Worm (Caenorhabditis elegans) whole organism, mixed stage, embryonic: ENCODE data around the gene daf-31.

Source experiments
- M03D4.4 ChIP-seq: sonication (generic microtip); optimal IDR thresholded peaks from 2 replicates; lab custom pipeline; 2017; ENCODE audit warnings: mild to moderate bottlenecking, missing genetic modification characterization, missing compliant biosample characterization
- bed-3 ChIP-seq: fragments of 200-800 bp; sonication (Bioruptor generic); optimal IDR thresholded peaks from 3 replicates; lab custom pipeline; 2018; ENCODE audit warnings: mild to moderate bottlenecking, missing genetic modification characterization, moderate library complexity, missing compliant biosample characterization
- blmp-1 ChIP-seq: fragments of 150-350 bp; optimal IDR thresholded peaks from 2 replicates; lab custom pipeline; 2014; ENCODE audit warnings: missing biosample characterization, missing genetic modification characterization
- ceh-43 ChIP-seq: fragments of 200-800 bp; sonication (Bioruptor generic); optimal IDR thresholded peaks from 2 replicates; lab custom pipeline; 2018; ENCODE audit warnings: mild to moderate bottlenecking, missing genetic modification characterization, moderate library complexity, missing compliant biosample characterization
- ceh-83 ChIP-seq: fragments of 200-800 bp; sonication (Bioruptor generic); optimal IDR thresholded peaks from 2 replicates; lab custom pipeline; 2018; ENCODE audit warnings: mild to moderate bottlenecking, missing genetic modification characterization, missing compliant biosample characterization
- ces-1 ChIP-seq: fragments of 150-350 bp; optimal IDR thresholded peaks from 2 replicates; lab custom pipeline; 2014; ENCODE audit warnings: missing biosample characterization, missing genetic modification reagents, missing genetic modification characterization
- cnd-1 ChIP-seq: fragments of 200-800 bp; sonication (Bioruptor generic); optimal IDR thresholded peaks from 2 replicates; lab custom pipeline; 2018; ENCODE audit warnings: mild to moderate bottlenecking, missing genetic modification characterization, missing compliant biosample characterization
- drap-1 ChIP-seq: fragments of 200-800 bp; sonication (Bioruptor generic); optimal IDR thresholded peaks from 3 replicates; lab custom pipeline; 2018; ENCODE audit warnings: mild to moderate bottlenecking, missing genetic modification characterization, missing compliant biosample characterization
- elt-1 ChIP-seq: sonication (generic microtip); optimal IDR thresholded peaks from 2 replicates; lab custom pipeline; 2017; ENCODE audit warnings: missing genetic modification characterization, mild to moderate bottlenecking, missing compliant biosample characterization, antibody characterized with exemption, moderate library complexity, borderline replicate concordance; ENCODE audit not compliant: insufficient read depth
- elt-3 ChIP-seq: fragments of 150-350 bp; optimal IDR thresholded peaks from 2 replicates; lab custom pipeline; 2014; ENCODE audit warnings: missing biosample characterization, missing genetic modification characterization
- flh-1 ChIP-seq: fragments of 200-800 bp; sonication (Bioruptor generic); optimal IDR thresholded peaks from 2 replicates; lab custom pipeline; 2018; ENCODE audit warnings: mild to moderate bottlenecking, missing genetic modification characterization, moderate library complexity, missing compliant biosample characterization
- ham-2 ChIP-seq: fragments of 200-800 bp; sonication (Bioruptor generic); optimal IDR thresholded peaks from 2 replicates; lab custom pipeline; 2018; ENCODE audit warnings: mild to moderate bottlenecking, missing genetic modification characterization, missing compliant biosample characterization
- hlh-1 ChIP-seq: fragments of 150-350 bp; optimal IDR thresholded peaks from 2 replicates; lab custom pipeline; 2014; ENCODE audit warnings: missing biosample characterization, missing genetic modification reagents, missing genetic modification characterization
- lin-13 ChIP-seq: fragments of 150-350 bp; optimal IDR thresholded peaks from 2 replicates; lab custom pipeline; 2014; ENCODE audit warnings: missing biosample characterization, missing genetic modification characterization
- lin-32 ChIP-seq: fragments of 200-800 bp; sonication (Bioruptor generic); optimal IDR thresholded peaks from 2 replicates; lab custom pipeline; 2018; ENCODE audit warnings: mild to moderate bottlenecking, missing genetic modification characterization, missing compliant biosample characterization
- lsy-2 ChIP-seq: fragments of 150-350 bp; optimal IDR thresholded peaks from 2 replicates; lab custom pipeline; 2014; ENCODE audit warnings: missing biosample characterization, missing genetic modification characterization
- mab-5 ChIP-seq: fragments of 150-350 bp; optimal IDR thresholded peaks from 2 replicates; lab custom pipeline; 2014; ENCODE audit warnings: missing biosample characterization, missing genetic modification characterization
- mep-1 ChIP-seq: fragments of 150-350 bp; optimal IDR thresholded peaks from 2 replicates; lab custom pipeline; 2017; ENCODE audit warnings: missing biosample characterization, missing genetic modification reagents, missing genetic modification characterization, inconsistent platforms
- mls-2 ChIP-seq: sonication (generic microtip); optimal IDR thresholded peaks from 2 replicates; lab custom pipeline; 2016; ENCODE audit warnings: mild to moderate bottlenecking, missing genetic modification characterization, moderate library complexity, missing compliant biosample characterization
- nhr-12 ChIP-seq: fragments of 150-350 bp; optimal IDR thresholded peaks from 2 replicates; lab custom pipeline; 2014; ENCODE audit warnings: missing biosample characterization, missing genetic modification characterization
- nhr-2 ChIP-seq: fragments of 150-350 bp; optimal IDR thresholded peaks from 2 replicates; lab custom pipeline; 2014; ENCODE audit warnings: missing biosample characterization, missing genetic modification characterization
- nhr-237 ChIP-seq: fragments of 150-350 bp; optimal IDR thresholded peaks from 2 replicates; lab custom pipeline; 2014; ENCODE audit warnings: missing biosample characterization, missing genetic modification characterization
- nhr-28 ChIP-seq: fragments of 150-350 bp; optimal IDR thresholded peaks from 2 replicates; lab custom pipeline; 2014; ENCODE audit warnings: missing biosample characterization, missing genetic modification characterization
- nhr-76 ChIP-seq: sonication (generic microtip); optimal IDR thresholded peaks from 2 replicates; lab custom pipeline; 2017; ENCODE audit warnings: missing biosample characterization, missing genetic modification characterization
- pha-4 ChIP-seq: fragments of 150-350 bp; optimal IDR thresholded peaks from 2 replicates; lab custom pipeline; 2018; ENCODE audit warnings: missing biosample characterization, missing genetic modification reagents, missing genetic modification characterization
- sem-2 ChIP-seq: fragments of 200-800 bp; sonication (Bioruptor generic); optimal IDR thresholded peaks from 2 replicates; lab custom pipeline; 2018; ENCODE audit warnings: mild to moderate bottlenecking, missing genetic modification characterization, missing compliant biosample characterization
- snpc-4 ChIP-seq: fragments of 150-350 bp; optimal IDR thresholded peaks from 2 replicates; lab custom pipeline; 2014; ENCODE audit warnings: missing biosample characterization, missing genetic modification characterization
- sptf-1 ChIP-seq: sonication (generic microtip); optimal IDR thresholded peaks from 2 replicates; lab custom pipeline; 2017; ENCODE audit warnings: mild to moderate bottlenecking, missing genetic modification characterization, moderate library complexity, missing compliant biosample characterization
- unc-120 ChIP-seq: sonication (generic microtip); optimal IDR thresholded peaks from 2 replicates; lab custom pipeline; 2017; ENCODE audit warnings: missing genetic modification characterization, missing compliant biosample characterization; ENCODE audit not compliant: poor library complexity, severe bottlenecking
- unc-62 ChIP-seq: fragments of 150-350 bp; optimal IDR thresholded peaks from 2 replicates; lab custom pipeline; 2014; ENCODE audit warnings: missing biosample characterization, missing genetic modification reagents, missing genetic modification characterization
- zip-8 ChIP-seq: fragments of 150-350 bp; optimal IDR thresholded peaks from 2 replicates; lab custom pipeline; 2014; ENCODE audit warnings: missing biosample characterization, missing genetic modification characterization
- ztf-11 ChIP-seq: fragments of 150-350 bp; optimal IDR thresholded peaks from 2 replicates; lab custom pipeline; 2014; ENCODE audit warnings: missing biosample characterization, missing genetic modification characterization

daf-31 gene

ce11 chrIV:8302648-8303161 lies 12.6 kb downstream of the daf-31 start:
- peak; percentile 61 for TF ChIP-seq blmp-1 (tag; lab: Kevin White, UChicago)
- no peak for TF ChIP-seq unc-120
- TF ChIP-seq, all 35 proteins: peak for 1

ce11 chrIV:8303668-8304067 lies 13.6 kb downstream of the daf-31 start, which contains the start of gene vha-5:
Gene vha-5, plus strand, starts transcription at chrIV:8303968.
- TF ChIP-seq pha-4 (tag; lab: Kevin White, UChicago) (no peak), sptf-1 (tag; lab: Kevin White, UChicago) (no peak), ceh-83 (GFP tag; lab: Kevin White, UChicago) (no peak), zip-8 (tag; lab: Kevin White, UChicago) (no peak), snpc-4 (no peak), ztf-11 (tag; lab: Kevin White, UChicago) (no peak), sem-2 (GFP tag; lab: Kevin White, UChicago) (no peak), unc-62 (GFP tag; lab: Kevin White, UChicago) (no peak), bed-3 (GFP tag; lab: Kevin White, UChicago) (no peak), M03D4.4 (tag; lab: Kevin White, UChicago) (no peak), nhr-76 (no peak), ham-2 (GFP tag; lab: Kevin White, UChicago) (no peak), nhr-237 (tag; lab: Kevin White, UChicago) (no peak), mep-1 (no peak), blmp-1 (tag; lab: Kevin White, UChicago) (no peak), elt-3 (tag; lab: Kevin White, UChicago) (no peak), unc-120 (no peak), mls-2 (tag; lab: Kevin White, UChicago) (no peak)

ce11 chrIV:8307408-8307807 lies 17.3 kb downstream of the daf-31 start:
- TF ChIP-seq ceh-43 (GFP tag; lab: Kevin White, UChicago) (no peak), elt-1 (tag; lab: Kevin White, UChicago) (no peak), flh-1 (GFP tag; lab: Kevin White, UChicago) (no peak), nhr-76 (no peak), pha-4 (tag; lab: Kevin White, UChicago) (no peak), sptf-1 (tag; lab: Kevin White, UChicago) (no peak), bed-3 (GFP tag; lab: Kevin White, UChicago) (no peak), lin-13 (tag; lab: Kevin White, UChicago) (no peak)

- TF ChIP-seq lsy-2, result no peak
- no peak for TF ChIP-seq mab-5 (tag; lab: Kevin White, UChicago)
- TF ChIP-seq nhr-28, result no peak
- no peak for TF ChIP-seq snpc-4
- no peak for TF ChIP-seq nhr-2 (tag; lab: Kevin White, UChicago)
- TF ChIP-seq M03D4.4 (tag; lab: Kevin White, UChicago), result no peak
- no peak for TF ChIP-seq sptf-1 (tag; lab: Kevin White, UChicago)
- no peak for TF ChIP-seq ztf-11 (tag; lab: Kevin White, UChicago)
- no peak for TF ChIP-seq zip-8 (tag; lab: Kevin White, UChicago)
- no peak for TF ChIP-seq lin-13 (tag; lab: Kevin White, UChicago)
- no peak for TF ChIP-seq lin-32 (GFP tag; lab: Kevin White, UChicago)
- TF ChIP-seq elt-3 (tag; lab: Kevin White, UChicago), result no peak
- TF ChIP-seq ces-1 (GFP tag; lab: Kevin White, UChicago), result no peak
- TF ChIP-seq nhr-76, result no peak
- no peak for TF ChIP-seq cnd-1 (tag; lab: Kevin White, UChicago)
- no peak for TF ChIP-seq mep-1
- no peak for TF ChIP-seq drap-1 (GFP tag; lab: Kevin White, UChicago)
- TF ChIP-seq flh-1 (GFP tag; lab: Kevin White, UChicago), result no peak
- TF ChIP-seq unc-120, result no peak
- TF ChIP-seq hlh-1 (tag; lab: Kevin White, UChicago), result no peak
Measured at ce11 chrIV:8312105-8312504, 22.0 kb downstream of the daf-31 start.

- TF ChIP-seq pha-4 (tag; lab: Kevin White, UChicago), result no peak
- TF ChIP-seq unc-120, result no peak
- no peak for TF ChIP-seq mls-2 (tag; lab: Kevin White, UChicago)
- no peak for TF ChIP-seq nhr-76
- TF ChIP-seq nhr-12 (tag; lab: Kevin White, UChicago), result no peak
- TF ChIP-seq lin-13 (tag; lab: Kevin White, UChicago), result no peak
- no peak for TF ChIP-seq blmp-1 (tag; lab: Kevin White, UChicago)
- TF ChIP-seq ham-2 (GFP tag; lab: Kevin White, UChicago), result no peak
- TF ChIP-seq cnd-1 (tag; lab: Kevin White, UChicago), result no peak
- no peak for TF ChIP-seq sptf-1 (tag; lab: Kevin White, UChicago)
- no peak for TF ChIP-seq sem-2 (GFP tag; lab: Kevin White, UChicago)
- no peak for TF ChIP-seq ztf-11 (tag; lab: Kevin White, UChicago)
- TF ChIP-seq ceh-83 (GFP tag; lab: Kevin White, UChicago), result no peak
- no peak for TF ChIP-seq nhr-2 (tag; lab: Kevin White, UChicago)
- TF ChIP-seq snpc-4, result no peak
- TF ChIP-seq flh-1 (GFP tag; lab: Kevin White, UChicago), result no peak
- TF ChIP-seq elt-3 (tag; lab: Kevin White, UChicago), result no peak
- no peak for TF ChIP-seq elt-1 (tag; lab: Kevin White, UChicago)
- TF ChIP-seq bed-3 (GFP tag; lab: Kevin White, UChicago), result no peak
Measured at ce11 chrIV:8312846-8313245, 22.8 kb downstream of the daf-31 start, which contains the start of gene F35H10.10. Gene F35H10.10, minus strand, starts transcription at chrIV:8312946.
